Fruit fly (Drosophila melanogaster) whole organism, embryonic: ENCODE measurements around the gene sll.

Experiments
- CG18262 ChIP-seq: fragments of 200-800 bp; optimal IDR thresholded peaks from 3 replicates; lab custom pipeline; 2019; ENCODE audit warnings: missing biosample characterization, mild to moderate bottlenecking, missing genetic modification characterization, moderate library complexity
- CG18619 ChIP-seq: fragments of 200-800 bp; sonication (Bioruptor generic); optimal IDR thresholded peaks from 3 replicates; lab custom pipeline; 2017; ENCODE audit warnings: missing biosample characterization, mild to moderate bottlenecking, missing genetic modification characterization
- CG34376 ChIP-seq: fragments of 200-800 bp; sonication (Bioruptor generic); optimal IDR thresholded peaks from 2 replicates; lab custom pipeline; 2018; ENCODE audit warnings: missing biosample characterization, mild to moderate bottlenecking, missing genetic modification characterization
- CG4360 ChIP-seq: fragments of 200-800 bp; sonication (Bioruptor generic); IDR thresholded peaks from 2 replicates; pipeline ENCODE4 v1.3.6; 2022; ENCODE audit warnings: missing biosample characterization, missing genetic modification characterization
- MTF-1 ChIP-seq: fragments of 200-800 bp; sonication (Bioruptor generic); optimal IDR thresholded peaks from 2 replicates; lab custom pipeline; 2018; ENCODE audit warnings: missing biosample characterization, mild to moderate bottlenecking, missing genetic modification characterization, borderline replicate concordance
- grau ChIP-seq: fragments of 200-800 bp; optimal IDR thresholded peaks from 3 replicates; lab custom pipeline; 2019; ENCODE audit warnings: missing biosample characterization, mild to moderate bottlenecking, missing genetic modification characterization, moderate library complexity
- nau ChIP-seq: fragments of 200-800 bp; sonication (Bioruptor generic); optimal IDR thresholded peaks from 3 replicates; lab custom pipeline; 2017; ENCODE audit warnings: missing biosample characterization, mild to moderate bottlenecking, missing genetic modification characterization, missing genetic modification reagents
- tin ChIP-seq: fragments of 200-800 bp; sonication (Bioruptor generic); optimal IDR thresholded peaks from 3 replicates; lab custom pipeline; 2016; ENCODE audit warnings: missing biosample characterization, missing genetic modification characterization

DNA sequence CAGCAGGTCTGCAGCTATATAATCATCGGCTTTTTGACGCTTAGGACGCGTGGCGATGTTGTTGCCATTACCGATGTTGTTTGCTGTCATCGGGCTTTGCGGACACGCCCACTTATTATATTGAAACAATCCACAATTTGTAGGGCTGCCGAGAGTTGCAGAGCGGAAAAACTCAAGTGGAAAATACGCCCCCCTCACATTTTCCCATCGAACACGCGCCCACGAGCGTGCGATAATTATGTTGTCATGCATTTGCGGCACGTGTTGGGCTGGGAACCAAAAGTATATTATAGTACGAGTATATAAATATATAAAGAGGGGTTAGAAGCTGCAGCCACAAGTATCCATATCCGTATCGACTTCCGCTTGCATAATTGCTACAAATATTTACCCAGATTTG lies 17.1 kb upstream of the sll start:
- no peak for TF ChIP-seq grau (tag; lab: Kevin White, UChicago)
- no peak for TF ChIP-seq nau
- TF ChIP-seq CG4360 (GFP tag; lab: Robert Waterston, UW) = no peak
- TF ChIP-seq CG18619 (GFP tag; lab: Kevin White, UChicago) = no peak
- TF ChIP-seq MTF-1 (GFP tag; lab: Kevin White, UChicago) = no peak
- TF ChIP-seq CG34376 = no peak
- TF ChIP-seq CG18262 (tag; lab: Kevin White, UChicago) = no peak
- no peak for TF ChIP-seq tin (GFP tag; lab: Kevin White, UChicago)
